Fruit fly (Drosophila melanogaster) whole organism, embryonic: ENCODE data around the gene Mlc1.
A peak's percentile ranks its signal among the peaks of the same experiment; 100 is the strongest.

Experiments used
- Adf1 ChIP-seq: fragments of 200-800 bp; sonication (Bioruptor generic); IDR thresholded peaks from 2 replicates; pipeline ENCODE4 v1.3.6; 2022; ENCODE audit warnings: missing biosample characterization, missing genetic modification characterization
- Aef1 ChIP-seq: fragments of 200-800 bp; sonication (Bioruptor generic); IDR thresholded peaks from 3 replicates; pipeline ENCODE4 v1.3.6; 2022; ENCODE audit warnings: missing biosample characterization, missing genetic modification characterization
- BtbVII ChIP-seq: fragments of 200-800 bp; sonication (Bioruptor generic); optimal IDR thresholded peaks from 3 replicates; lab custom pipeline; 2017; ENCODE audit warnings: missing biosample characterization, mild to moderate bottlenecking, missing genetic modification characterization
- CG1024 ChIP-seq: fragments of 200-800 bp; sonication (Bioruptor generic); IDR thresholded peaks from 2 replicates; pipeline ENCODE4 v1.3.6; 2022; ENCODE audit warnings: missing biosample characterization, missing genetic modification characterization
- CG10654 ChIP-seq: fragments of 200-800 bp; sonication (Bioruptor generic); optimal IDR thresholded peaks from 2 replicates; lab custom pipeline; 2016; ENCODE audit warnings: missing biosample characterization, missing genetic modification characterization
- CG11085 ChIP-seq: fragments of 200-800 bp; sonication (Bioruptor generic); IDR thresholded peaks from 2 replicates; pipeline ENCODE4 v1.3.6; 2022; ENCODE audit warnings: missing biosample characterization, missing genetic modification characterization
- CG11456 ChIP-seq: fragments of 200-800 bp; sonication (Bioruptor generic); IDR thresholded peaks from 3 replicates; pipeline ENCODE4 v1.3.6; 2022; ENCODE audit warnings: missing biosample characterization, missing genetic modification characterization
- CG11504 ChIP-seq: fragments of 200-800 bp; sonication (Bioruptor generic); optimal IDR thresholded peaks from 3 replicates; lab custom pipeline; 2019; ENCODE audit warnings: missing biosample characterization, mild to moderate bottlenecking, missing genetic modification characterization, moderate library complexity
- CG12744 ChIP-seq: fragments of 200-800 bp; sonication (Bioruptor generic); optimal IDR thresholded peaks from 2 replicates; lab custom pipeline; 2016; ENCODE audit warnings: missing biosample characterization, missing genetic modification characterization
- CG14014 ChIP-seq: fragments of 200-800 bp; sonication (Bioruptor generic); IDR thresholded peaks from 2 replicates; pipeline ENCODE4 v1.3.6; 2022; ENCODE audit warnings: missing biosample characterization, missing genetic modification characterization
- CG16779 ChIP-seq: fragments of 200-800 bp; sonication (Bioruptor generic); IDR thresholded peaks from 2 replicates; pipeline ENCODE4 v1.3.6; 2022; ENCODE audit warnings: missing biosample characterization, missing genetic modification characterization
- CG16813 ChIP-seq: fragments of 200-800 bp; sonication (Bioruptor generic); IDR thresholded peaks from 3 replicates; pipeline ENCODE4 v1.3.6; 2022; ENCODE audit warnings: missing biosample characterization, missing genetic modification characterization; ENCODE audit not compliant: partially characterized antibody
- CG17328 ChIP-seq: fragments of 200-800 bp; sonication (Bioruptor generic); IDR thresholded peaks from 2 replicates; pipeline ENCODE4 v1.3.6; 2022; ENCODE audit warnings: missing biosample characterization, missing genetic modification characterization
- CG1832 ChIP-seq: fragments of 200-800 bp; sonication (Bioruptor generic); optimal IDR thresholded peaks from 2 replicates; lab custom pipeline; 2017; ENCODE audit warnings: missing biosample characterization, mild to moderate bottlenecking, missing genetic modification characterization, inconsistent platforms
- CG2120 ChIP-seq: fragments of 200-800 bp; sonication (Bioruptor generic); optimal IDR thresholded peaks from 3 replicates; lab custom pipeline; 2016; ENCODE audit warnings: missing biosample characterization, missing genetic modification characterization
- CG2129 ChIP-seq: fragments of 200-800 bp; sonication (Bioruptor generic); IDR thresholded peaks from 2 replicates; pipeline ENCODE4 v1.3.6; 2022; ENCODE audit warnings: missing biosample characterization, missing genetic modification characterization; ENCODE audit not compliant: partially characterized antibody
- CG30020 ChIP-seq: fragments of 200-800 bp; optimal IDR thresholded peaks from 2 replicates; lab custom pipeline; 2019; ENCODE audit warnings: missing biosample characterization, mild to moderate bottlenecking, missing genetic modification characterization, moderate library complexity
- CG31365 ChIP-seq: fragments of 200-800 bp; sonication (Bioruptor generic); optimal IDR thresholded peaks from 2 replicates; lab custom pipeline; 2018; ENCODE audit warnings: missing biosample characterization, mild to moderate bottlenecking, missing genetic modification characterization
- CG33213 ChIP-seq: fragments of 200-800 bp; sonication (Bioruptor generic); optimal IDR thresholded peaks from 3 replicates; lab custom pipeline; 2016; ENCODE audit warnings: missing biosample characterization, missing genetic modification characterization
- CG3407 ChIP-seq: fragments of 200-800 bp; sonication (Bioruptor generic); optimal IDR thresholded peaks from 2 replicates; lab custom pipeline; 2018; ENCODE audit warnings: missing biosample characterization, mild to moderate bottlenecking, missing genetic modification characterization
- CG9437 ChIP-seq: fragments of 200-800 bp; sonication (Bioruptor generic); optimal IDR thresholded peaks from 2 replicates; lab custom pipeline; 2018; ENCODE audit warnings: missing biosample characterization, mild to moderate bottlenecking, missing genetic modification characterization
- Dip3 ChIP-seq: fragments of 200-800 bp; sonication (Bioruptor generic); optimal IDR thresholded peaks from 3 replicates; lab custom pipeline; 2016; ENCODE audit warnings: missing biosample characterization, missing genetic modification characterization
- Dp ChIP-seq: fragments of 200-800 bp; sonication (Bioruptor generic); optimal IDR thresholded peaks from 2 replicates; lab custom pipeline; 2018; ENCODE audit warnings: missing biosample characterization, mild to moderate bottlenecking, missing genetic modification characterization, moderate library complexity
- Fer3 ChIP-seq: fragments of 200-800 bp; sonication (Bioruptor generic); optimal IDR thresholded peaks from 2 replicates; lab custom pipeline; 2018; ENCODE audit warnings: missing biosample characterization, mild to moderate bottlenecking, missing genetic modification characterization, moderate library complexity
- HmgZ ChIP-seq: fragments of 200-800 bp; sonication (Bioruptor generic); optimal IDR thresholded peaks from 2 replicates; lab custom pipeline; 2018; ENCODE audit warnings: missing biosample characterization, mild to moderate bottlenecking, missing genetic modification characterization
- Hr39 ChIP-seq: fragments of >200 bp; optimal IDR thresholded peaks from 2 replicates; lab custom pipeline; 2017
- Lhr ChIP-seq: fragments of 200-800 bp; sonication (Bioruptor generic); optimal IDR thresholded peaks from 3 replicates; lab custom pipeline; 2017; ENCODE audit warnings: mild to moderate bottlenecking, missing biosample characterization, missing genetic modification reagents, missing genetic modification characterization
- Lim3 ChIP-seq: fragments of 200-800 bp; sonication (Bioruptor generic); IDR thresholded peaks from 2 replicates; pipeline ENCODE4 v1.3.6; 2022; ENCODE audit warnings: missing biosample characterization, missing genetic modification characterization
- MBD-R2 ChIP-seq: fragments of 200-800 bp; sonication (Bioruptor generic); IDR thresholded peaks from 2 replicates; pipeline ENCODE4 v1.3.6; 2022; ENCODE audit warnings: missing biosample characterization, missing genetic modification characterization
- Med ChIP-seq: fragments of 200-800 bp; sonication (Bioruptor generic); peaks from one replicate; lab custom pipeline; 2016; ENCODE audit warnings: missing biosample characterization, missing genetic modification characterization, mild to moderate bottlenecking, inconsistent platforms, moderate library complexity
- Meics ChIP-seq: fragments of 200-800 bp; sonication (Bioruptor generic); optimal IDR thresholded peaks from 2 replicates; lab custom pipeline; 2017; ENCODE audit warnings: missing biosample characterization, mild to moderate bottlenecking, missing genetic modification characterization
- PHDP ChIP-seq: fragments of 200-800 bp; sonication (Bioruptor generic); optimal IDR thresholded peaks from 3 replicates; lab custom pipeline; 2018; ENCODE audit warnings: missing biosample characterization, mild to moderate bottlenecking, missing genetic modification characterization, moderate library complexity
- Six4 ChIP-seq: fragments of 200-800 bp; sonication (Bioruptor generic); optimal IDR thresholded peaks from 2 replicates; lab custom pipeline; 2016; ENCODE audit warnings: missing biosample characterization, missing genetic modification characterization
- Vsx1 ChIP-seq: fragments of 200-800 bp; sonication (Bioruptor generic); optimal IDR thresholded peaks from 2 replicates; lab custom pipeline; 2017; ENCODE audit warnings: missing biosample characterization, mild to moderate bottlenecking, missing genetic modification characterization, missing genetic modification reagents
- chif ChIP-seq, 2 experiments: fragments of 200-800 bp; sonication (Bioruptor generic); optimal IDR thresholded peaks; 3 replicates each; lab custom pipeline; 2016; ENCODE audit warnings: missing biosample characterization in 2 of 2, missing genetic modification characterization in 2 of 2
- cwo ChIP-seq: fragments of 200-800 bp; sonication (Bioruptor generic); optimal IDR thresholded peaks from 3 replicates; lab custom pipeline; 2017; ENCODE audit warnings: missing biosample characterization, missing genetic modification characterization, mild to moderate bottlenecking, moderate library complexity, missing genetic modification reagents
- emc ChIP-seq: fragments of 200-800 bp; sonication (Bioruptor generic); optimal IDR thresholded peaks from 2 replicates; lab custom pipeline; 2016; ENCODE audit warnings: missing biosample characterization, missing genetic modification characterization
- ftz-f1 ChIP-seq: fragments of 200-800 bp; sonication (Bioruptor generic); optimal IDR thresholded peaks from 2 replicates; lab custom pipeline; 2016; ENCODE audit warnings: missing biosample characterization, missing genetic modification characterization
- grn ChIP-seq: fragments of 200-800 bp; sonication (Bioruptor generic); optimal IDR thresholded peaks from 3 replicates; lab custom pipeline; 2017; ENCODE audit warnings: missing biosample characterization, missing genetic modification characterization
- hth ChIP-seq: fragments of >200 bp; optimal IDR thresholded peaks from 2 replicates; lab custom pipeline; 2017; ENCODE audit warnings: inconsistent platforms
- inv ChIP-seq: fragments of 200-800 bp; sonication (Bioruptor generic); IDR thresholded peaks from 2 replicates; pipeline ENCODE4 v1.3.6; 2022; ENCODE audit warnings: missing biosample characterization, missing genetic modification characterization; ENCODE audit not compliant: partially characterized antibody
- kay ChIP-seq: fragments of 200-800 bp; sonication (Bioruptor generic); optimal IDR thresholded peaks from 2 replicates; lab custom pipeline; 2016; ENCODE audit warnings: missing biosample characterization, missing genetic modification characterization
- knrl ChIP-seq: fragments of 200-800 bp; sonication (Bioruptor generic); IDR thresholded peaks from 3 replicates; pipeline ENCODE4 v1.3.6; 2022; ENCODE audit warnings: missing biosample characterization, missing genetic modification characterization; ENCODE audit not compliant: partially characterized antibody
- lab ChIP-seq: fragments of 200-800 bp; sonication (Bioruptor generic); optimal IDR thresholded peaks from 3 replicates; lab custom pipeline; 2017; ENCODE audit warnings: missing biosample characterization, missing genetic modification characterization, mild to moderate bottlenecking, moderate library complexity, missing genetic modification reagents
- lov ChIP-seq, 2 experiments: fragments of 200-800 bp in 1 of 2; fragments of >200 bp in 1 of 2; sonication (Bioruptor generic) in 1 of 2; IDR thresholded peaks in 1 of 2; optimal IDR thresholded peaks in 1 of 2; 2 replicates in 1 of 2; 3 replicates in 1 of 2; pipeline versions ENCODE4 v1.3.6 to Lab custom; 2017 to 2022; ENCODE audit warnings: missing biosample characterization in 1 of 2, missing genetic modification characterization in 1 of 2
- mam ChIP-seq: fragments of 200-800 bp; sonication (Bioruptor generic); optimal IDR thresholded peaks from 3 replicates; lab custom pipeline; 2016; ENCODE audit warnings: missing biosample characterization, missing genetic modification characterization
- odd ChIP-seq: fragments of 200-800 bp; sonication (Bioruptor generic); optimal IDR thresholded peaks from 2 replicates; lab custom pipeline; 2017; ENCODE audit warnings: missing biosample characterization, mild to moderate bottlenecking, missing genetic modification characterization
- org-1 ChIP-seq: fragments of 200-800 bp; sonication (Bioruptor generic); optimal IDR thresholded peaks from 2 replicates; lab custom pipeline; 2017; ENCODE audit warnings: missing biosample characterization, missing genetic modification characterization
- sens ChIP-seq: fragments of 200-800 bp; sonication (Bioruptor generic); peaks from one replicate; lab custom pipeline; 2016; ENCODE audit warnings: missing biosample characterization, missing genetic modification characterization
- tup ChIP-seq: fragments of 200-800 bp; sonication (Bioruptor generic); optimal IDR thresholded peaks from 2 replicates; lab custom pipeline; 2016; ENCODE audit warnings: missing biosample characterization, mild to moderate bottlenecking, missing genetic modification characterization, moderate library complexity
- vvl ChIP-seq: fragments of 200-800 bp; sonication (Bioruptor generic); IDR thresholded peaks from 2 replicates; pipeline ENCODE4 v1.3.6; 2022; ENCODE audit warnings: missing biosample characterization, missing genetic modification characterization

The Mlc1 gene

DNA sequence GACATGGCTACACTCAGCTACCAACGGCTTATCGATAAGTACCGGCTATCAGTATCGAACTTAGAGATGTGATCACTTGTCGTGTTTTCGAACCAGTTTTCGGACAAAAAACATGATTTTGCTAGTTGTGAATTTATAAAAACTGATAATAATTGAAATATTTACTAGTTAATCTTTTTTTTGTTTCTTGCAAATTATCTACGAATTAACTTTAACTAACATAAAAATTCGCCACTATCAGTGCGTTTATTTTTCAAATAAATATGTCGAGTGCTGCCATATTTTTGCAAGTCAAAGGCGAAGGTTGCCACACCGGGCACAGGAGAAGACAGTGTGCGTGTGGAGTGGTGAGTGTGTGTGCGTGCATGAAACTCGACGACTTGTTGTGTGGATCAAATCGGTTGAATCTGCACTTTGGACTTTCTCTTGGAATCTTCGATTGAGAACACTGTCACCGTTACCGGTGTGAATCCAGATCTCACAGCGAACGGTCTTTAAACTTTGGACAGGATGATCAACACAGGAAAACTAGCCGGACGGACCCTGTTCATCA is 17.3 kb upstream of the Mlc1 start, which contains the start of gene Hsdl2 (continued):
- TF ChIP-seq ftz-f1 (GFP tag; lab: Kevin White, UChicago) (no peak), kay (GFP tag; lab: Kevin White, UChicago) (no peak), CG16779 (GFP tag; lab: Robert Waterston, UW) (no peak), BtbVII (GFP tag; lab: Kevin White, UChicago) (no peak), MBD-R2 (GFP tag; lab: Robert Waterston, UW) (peak; percentile 61), inv (GFP tag; lab: Robert Waterston, UW) (no peak; the same call in 1 of the 2 replicates), CG10654 (GFP tag; lab: Kevin White, UChicago) (no peak), odd (GFP tag; lab: Kevin White, UChicago) (no peak), tup (GFP tag; lab: Kevin White, UChicago) (no peak), CG33213 (peak; percentile 38), Hr39 (lab: Kevin White, UChicago) (no peak), hth (lab: Kevin White, UChicago) (no peak), Vsx1 (GFP tag; lab: Kevin White, UChicago) (no peak), CG11085 (GFP tag; lab: Robert Waterston, UW) (0 out of 2 replicates have a peak, but pooled peaks have one; percentile 60), CG2129 (GFP tag; lab: Robert Waterston, UW) (no peak), Med (GFP tag; lab: Kevin White, UChicago) (peak; percentile 86), CG1832 (GFP tag; lab: Kevin White, UChicago) (no peak), CG11504 (no peak), Dp (GFP tag; lab: Kevin White, UChicago) (peak; percentile 92), Dip3 (GFP tag; lab: Kevin White, UChicago) (peak; percentile 50), CG3407 (GFP tag; lab: Kevin White, UChicago) (no peak), CG31365 (tag; lab: Kevin White, UChicago) (no peak), org-1 (GFP tag; lab: Kevin White, UChicago) (no peak), mam (peak; percentile 7), lov (optimal IDR thresholded peaks at IDR 0.05; lab: Kevin White, UChicago) (no peak), lov (GFP tag; IDR thresholded peaks at IDR 0.05; lab: Robert Waterston, UW) (no peak), vvl (GFP tag; lab: Robert Waterston, UW) (0 out of 2 replicates have a peak, but pooled peaks have one; percentile 42), chif (GFP tag; optimal IDR thresholded peaks at IDR 0.05; lab: Kevin White, UChicago) (peak in 1 of 2 experiments; percentile 1), Lim3 (GFP tag; lab: Robert Waterston, UW) (no peak), Six4 (GFP tag; lab: Kevin White, UChicago) (no peak), CG12744 (GFP tag; lab: Kevin White, UChicago) (no peak), HmgZ (tag; lab: Kevin White, UChicago) (peak; percentile 84), CG9437 (GFP tag; lab: Kevin White, UChicago) (peak; percentile 41), emc (GFP tag; lab: Kevin White, UChicago) (no peak), CG30020 (tag; lab: Kevin White, UChicago) (no peak), CG11456 (GFP tag; lab: Robert Waterston, UW) (0 out of 3 replicates have a peak, but pooled peaks have one; percentile 45), Meics (peak; percentile 96), knrl (GFP tag; lab: Robert Waterston, UW) (peak; percentile 67), CG14014 (GFP tag; lab: Robert Waterston, UW) (no peak), CG1024 (GFP tag; lab: Robert Waterston, UW) (no peak), Fer3 (tag; lab: Kevin White, UChicago) (no peak), CG2120 (GFP tag; lab: Kevin White, UChicago) (peak; percentile 76), CG17328 (no peak), lab (no peak), Adf1 (GFP tag; lab: Robert Waterston, UW) (no peak), Aef1 (GFP tag; lab: Robert Waterston, UW) (peak; percentile 54), sens (GFP tag; lab: Kevin White, UChicago) (peak; percentile 91), CG16813 (GFP tag; lab: Robert Waterston, UW) (peak; percentile 79), grn (no peak), cwo (GFP tag; lab: Kevin White, UChicago) (no peak), Lhr (peak; percentile 68), PHDP (tag; lab: Kevin White, UChicago) (no peak)
